Worm (Caenorhabditis elegans) whole organism, L3 larva: ENCODE results near the gene srt-73.

Source experiments
- mdl-1 ChIP-seq: fragments of 150-350 bp; optimal IDR thresholded peaks from 2 replicates; lab custom pipeline; 2014; ENCODE audit warnings: missing biosample characterization, missing genetic modification characterization
- nfya-1 ChIP-seq: sonication (generic microtip); optimal IDR thresholded peaks from 2 replicates; lab custom pipeline; 2017; ENCODE audit warnings: missing genetic modification characterization, mild to moderate bottlenecking, missing compliant biosample characterization, antibody characterized with exemption, moderate library complexity; ENCODE audit not compliant: insufficient read depth
- nhr-76 ChIP-seq: fragments of 150-350 bp; sonication (generic microtip); optimal IDR thresholded peaks from 5 replicates; lab custom pipeline; 2014; ENCODE audit warnings: missing biosample characterization, missing genetic modification characterization
- pha-4 ChIP-seq: fragments of 150-350 bp; optimal IDR thresholded peaks from 2 replicates; lab custom pipeline; 2014; ENCODE audit warnings: missing biosample characterization, missing genetic modification reagents, missing genetic modification characterization
- tbx-2 ChIP-seq: sonication (generic microtip); optimal IDR thresholded peaks from 2 replicates; lab custom pipeline; 2016; ENCODE audit warnings: mild to moderate bottlenecking, missing genetic modification characterization, missing compliant biosample characterization
- unc-39 ChIP-seq: sonication (generic microtip); optimal IDR thresholded peaks from 4 replicates; lab custom pipeline; 2017; ENCODE audit warnings: missing biosample characterization, missing genetic modification characterization
- zag-1 ChIP-seq: fragments of 150-350 bp; optimal IDR thresholded peaks from 2 replicates; lab custom pipeline; 2014; ENCODE audit warnings: missing biosample characterization, missing genetic modification characterization

ce11 chrIV:7881166-7881565, 2.0 kb downstream of the srt-73 start:
- TF ChIP-seq tbx-2 (tag; lab: Kevin White, UChicago) (no peak), pha-4 (tag; lab: Kevin White, UChicago) (peak; percentile 4), unc-39 (tag; lab: Kevin White, UChicago) (no peak), nhr-76 (tag; lab: Kevin White, UChicago) (no peak), mdl-1 (tag; lab: Kevin White, UChicago) (no peak), nfya-1 (no peak), zag-1 (tag; lab: Kevin White, UChicago) (no peak)
